Worm (Caenorhabditis elegans) whole organism, L1 larva: Measurements from ENCODE around the gene lact-1.

Experiments used
- C04F5.9 ChIP-seq: sonication (generic microtip); optimal IDR thresholded peaks from 2 replicates; lab custom pipeline; 2016; ENCODE audit warnings: missing genetic modification characterization, missing compliant biosample characterization
- C34B4.2 ChIP-seq: sonication (generic microtip); optimal IDR thresholded peaks from 2 replicates; lab custom pipeline; 2017; ENCODE audit warnings: mild to moderate bottlenecking, missing genetic modification characterization, missing compliant biosample characterization
- F16B12.6 ChIP-seq: fragments of 150-350 bp; optimal IDR thresholded peaks from 2 replicates; lab custom pipeline; 2014; ENCODE audit warnings: missing biosample characterization, missing genetic modification characterization
- Y116A8C.19 ChIP-seq: sonication (generic microtip); optimal IDR thresholded peaks from 2 replicates; lab custom pipeline; 2016; ENCODE audit warnings: missing compliant biosample characterization, missing genetic modification characterization, borderline replicate concordance
- aha-1 ChIP-seq: fragments of 150-350 bp; optimal IDR thresholded peaks from 2 replicates; lab custom pipeline; 2014; ENCODE audit warnings: missing biosample characterization, missing genetic modification characterization
- aly-2 ChIP-seq: fragments of 150-350 bp; optimal IDR thresholded peaks from 2 replicates; lab custom pipeline; 2014; ENCODE audit warnings: missing biosample characterization, missing genetic modification characterization
- blmp-1 ChIP-seq: fragments of 150-350 bp; optimal IDR thresholded peaks from 2 replicates; lab custom pipeline; 2014; ENCODE audit warnings: missing biosample characterization, missing genetic modification characterization
- ceh-82 ChIP-seq, 3 experiments: fragments of 150-350 bp in 1 of 3; sonication (generic microtip) in 2 of 3; optimal IDR thresholded peaks; 2 replicates each; lab custom pipeline; 2014 to 2017; ENCODE audit warnings: missing biosample characterization in 3 of 3, missing genetic modification characterization in 3 of 3
- dsc-1 ChIP-seq: sonication (generic microtip); optimal IDR thresholded peaks from 2 replicates; lab custom pipeline; 2016; ENCODE audit warnings: mild to moderate bottlenecking, missing genetic modification characterization, missing compliant biosample characterization
- efl-1 ChIP-seq, 4 experiments: fragments of 150-350 bp; optimal IDR thresholded peaks in 3 of 4; peaks in 1 of 4; 1 replicate in 1 of 4; 2 replicates in 3 of 4; lab custom pipeline; 2014; ENCODE audit warnings: missing biosample characterization in 2 of 4, missing genetic modification characterization in 2 of 4, missing genetic modification reagents in 2 of 4
- efl-3 ChIP-seq: fragments of 200-800 bp; sonication (Bioruptor generic); optimal IDR thresholded peaks from 2 replicates; lab custom pipeline; 2018; ENCODE audit warnings: mild to moderate bottlenecking, missing genetic modification characterization, missing compliant biosample characterization
- elt-2 ChIP-seq: sonication (generic microtip); optimal IDR thresholded peaks from 2 replicates; lab custom pipeline; 2016; ENCODE audit warnings: missing genetic modification characterization, mild to moderate bottlenecking, inconsistent platforms, missing compliant biosample characterization, missing genetic modification reagents
- elt-3 ChIP-seq, 6 experiments: fragments of 150-350 bp in 1 of 6; sonication (generic microtip); optimal IDR thresholded peaks; 2 replicates each; lab custom pipeline; 2017 to 2018; ENCODE audit warnings: missing biosample characterization in 6 of 6, missing genetic modification characterization in 6 of 6, inconsistent platforms in 1 of 6
- fkh-8 ChIP-seq: sonication (generic microtip); optimal IDR thresholded peaks from 2 replicates; lab custom pipeline; 2016; ENCODE audit warnings: mild to moderate bottlenecking, missing genetic modification characterization, missing compliant biosample characterization
- hlh-4 ChIP-seq: sonication (generic microtip); optimal IDR thresholded peaks from 2 replicates; lab custom pipeline; 2016; ENCODE audit warnings: mild to moderate bottlenecking, missing genetic modification characterization, missing compliant biosample characterization
- hpl-2 ChIP-seq: fragments of 150-350 bp; optimal IDR thresholded peaks from 2 replicates; lab custom pipeline; 2014; ENCODE audit warnings: missing biosample characterization, missing genetic modification reagents, missing genetic modification characterization
- lin-14 ChIP-seq: fragments of 200-800 bp; sonication (Bioruptor generic); optimal IDR thresholded peaks from 2 replicates; lab custom pipeline; 2018; ENCODE audit warnings: mild to moderate bottlenecking, missing genetic modification characterization, moderate library complexity, missing compliant biosample characterization
- lin-35 ChIP-seq, 2 experiments: fragments of 150-350 bp; optimal IDR thresholded peaks; 2 replicates each; lab custom pipeline; 2014; ENCODE audit warnings: missing biosample characterization in 2 of 2, missing genetic modification characterization in 2 of 2, missing genetic modification reagents in 2 of 2
- lin-39 ChIP-seq: fragments of 150-350 bp; optimal IDR thresholded peaks from 2 replicates; lab custom pipeline; 2014; ENCODE audit warnings: missing biosample characterization, missing genetic modification reagents, missing genetic modification characterization
- nhr-12 ChIP-seq: sonication (generic microtip); optimal IDR thresholded peaks from 2 replicates; lab custom pipeline; 2017; ENCODE audit warnings: missing biosample characterization, missing genetic modification characterization
- nhr-20 ChIP-seq: sonication (generic microtip); optimal IDR thresholded peaks from 2 replicates; lab custom pipeline; 2016; ENCODE audit warnings: mild to moderate bottlenecking, missing genetic modification characterization, missing compliant biosample characterization
- nhr-237 ChIP-seq: fragments of 150-350 bp; optimal IDR thresholded peaks from 2 replicates; lab custom pipeline; 2014; ENCODE audit warnings: missing biosample characterization, missing genetic modification characterization
- nhr-71 ChIP-seq: sonication (generic microtip); optimal IDR thresholded peaks from 2 replicates; lab custom pipeline; 2016; ENCODE audit warnings: mild to moderate bottlenecking, missing genetic modification characterization, moderate library complexity, missing compliant biosample characterization
- nhr-76 ChIP-seq: sonication (generic microtip); optimal IDR thresholded peaks from 2 replicates; lab custom pipeline; 2017; ENCODE audit warnings: missing biosample characterization, missing genetic modification characterization
- nhr-77 ChIP-seq: fragments of 150-350 bp; optimal IDR thresholded peaks from 2 replicates; lab custom pipeline; 2014; ENCODE audit warnings: missing biosample characterization, missing genetic modification characterization
- nhr-85 ChIP-seq: sonication (generic microtip); peaks from one replicate; lab custom pipeline; 2016; ENCODE audit warnings: missing genetic modification characterization, inconsistent platforms, missing compliant biosample characterization
- pag-3 ChIP-seq: sonication (generic microtip); optimal IDR thresholded peaks from 2 replicates; lab custom pipeline; 2017; ENCODE audit warnings: missing genetic modification characterization, mild to moderate bottlenecking, missing compliant biosample characterization, antibody characterized with exemption, borderline replicate concordance; ENCODE audit not compliant: insufficient read depth
- pax-3 ChIP-seq: fragments of 200-800 bp; sonication (Bioruptor generic); optimal IDR thresholded peaks from 2 replicates; lab custom pipeline; 2018; ENCODE audit warnings: mild to moderate bottlenecking, missing genetic modification characterization, moderate library complexity, missing compliant biosample characterization
- rnt-1 ChIP-seq: sonication (generic microtip); optimal IDR thresholded peaks from 2 replicates; lab custom pipeline; 2016; ENCODE audit warnings: mild to moderate bottlenecking, missing genetic modification characterization, moderate library complexity, missing compliant biosample characterization
- swsn-7 ChIP-seq: sonication (generic microtip); optimal IDR thresholded peaks from 2 replicates; lab custom pipeline; 2016; ENCODE audit warnings: missing genetic modification characterization, missing compliant biosample characterization
- tlp-1 ChIP-seq: fragments of 150-350 bp; optimal IDR thresholded peaks from 2 replicates; lab custom pipeline; 2014; ENCODE audit warnings: missing biosample characterization, missing genetic modification characterization
- unc-130 ChIP-seq: fragments of 150-350 bp; optimal IDR thresholded peaks from 2 replicates; lab custom pipeline; 2017; ENCODE audit warnings: missing biosample characterization, missing genetic modification characterization, inconsistent platforms
- unc-30 ChIP-seq: sonication (generic microtip); optimal IDR thresholded peaks from 2 replicates; lab custom pipeline; 2017; ENCODE audit warnings: missing biosample characterization, missing genetic modification characterization
- xbp-1 ChIP-seq: sonication (generic microtip); optimal IDR thresholded peaks from 2 replicates; lab custom pipeline; 2016; ENCODE audit warnings: missing genetic modification characterization, missing compliant biosample characterization
- ztf-11 ChIP-seq, 2 experiments: sonication (generic microtip); optimal IDR thresholded peaks; 2 replicates each; lab custom pipeline; 2016 to 2017; ENCODE audit warnings: missing genetic modification characterization in 2 of 2, missing biosample characterization in 1 of 2, missing compliant biosample characterization in 1 of 2
- ztf-4 ChIP-seq: fragments of 150-350 bp; optimal IDR thresholded peaks from 2 replicates; lab custom pipeline; 2014; ENCODE audit warnings: missing biosample characterization, missing genetic modification characterization

lact-1 gene

DNA sequence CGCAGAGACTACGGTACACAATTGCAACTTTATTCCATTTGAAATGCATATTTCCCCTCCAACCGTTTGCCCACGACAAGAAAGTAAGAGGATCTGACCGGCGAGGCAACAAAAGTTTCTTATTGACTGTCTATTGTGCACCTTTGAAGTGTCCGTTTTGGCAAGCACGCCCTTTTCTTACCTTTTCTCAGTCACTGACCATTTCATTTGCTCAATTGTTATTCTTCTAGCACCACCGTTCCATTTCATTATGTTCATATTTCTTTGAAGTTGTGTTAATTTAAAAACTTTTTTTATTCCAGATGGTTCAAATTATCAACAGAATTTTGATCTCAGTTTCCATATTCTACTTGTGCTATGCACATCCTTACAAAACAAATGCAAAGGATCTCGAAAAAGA, 48.8 kb downstream of the lact-1 start, which contains the start of gene spp-22:
Gene spp-22 (plus strand): TSS at position 301 of the 400 bp plus-strand sequence.
- TF ChIP-seq efl-1 (optimal IDR thresholded peaks at IDR 0.05; lab: Kevin White, UChicago) (no peak), efl-1 (GFP tag; optimal IDR thresholded peaks at IDR 0.05 in 1 of 2; lab: Kevin White, UChicago) (peak in 1 of 2 experiments; percentile 37), ceh-82 (tag; optimal IDR thresholded peaks at IDR 0.05; lab: Kevin White, UChicago) (no peak)

- TF ChIP-seq nhr-20 (tag; lab: Kevin White, UChicago) (peak; percentile 11), nhr-85 (tag; lab: Kevin White, UChicago) (peak; percentile 58), lin-35 (GFP tag; optimal IDR thresholded peaks at IDR 0.05; lab: Kevin White, UChicago) (no peak), C34B4.2 (no peak), rnt-1 (tag; lab: Kevin White, UChicago) (peak; percentile 19), F16B12.6 (no peak), unc-130 (tag; lab: Kevin White, UChicago) (peak; percentile 12), blmp-1 (no peak), pag-3 (tag; lab: Kevin White, UChicago) (no peak), nhr-12 (tag; lab: Kevin White, UChicago) (no peak), efl-3 (GFP tag; lab: Kevin White, UChicago) (no peak), dsc-1 (no peak), fkh-8 (tag; lab: Kevin White, UChicago) (no peak), lin-14 (GFP tag; lab: Kevin White, UChicago) (peak; percentile 50), ceh-82 (tag; optimal IDR thresholded peaks at IDR 0.05; lab: Kevin White, UChicago) (no peak), nhr-77 (tag; lab: Kevin White, UChicago) (no peak), nhr-237 (tag; lab: Kevin White, UChicago) (no peak), pax-3 (no peak), unc-30 (no peak), ztf-11 (tag; optimal IDR thresholded peaks at IDR 0.05; lab: Kevin White, UChicago) (no peak), lin-39 (no peak), aly-2 (tag; lab: Kevin White, UChicago) (no peak), elt-3 (tag; optimal IDR thresholded peaks at IDR 0.05; lab: Kevin White, UChicago) (peak in 1 of 6 experiments; percentile 31), aha-1 (tag; lab: Kevin White, UChicago) (no peak), nhr-76 (tag; lab: Kevin White, UChicago) (no peak), nhr-71 (tag; lab: Kevin White, UChicago) (peak; percentile 50), elt-2 (tag; lab: Kevin White, UChicago) (no peak)
- TF ChIP-seq, all 84 proteins: peak for 7
Observed at ce11 chrX:7210467-7211107, 49.6 kb downstream of the lact-1 start.

ce11 chrX:7209151-7209550, 51.0 kb downstream of the lact-1 start:
- no peak for TF ChIP-seq pag-3 (tag; lab: Kevin White, UChicago)
- no peak for TF ChIP-seq swsn-7
- no peak for TF ChIP-seq ztf-4 (tag; lab: Kevin White, UChicago)
- no peak for TF ChIP-seq C04F5.9 (tag; lab: Kevin White, UChicago)
- TF ChIP-seq xbp-1 (tag; lab: Kevin White, UChicago), result no peak
- no peak for TF ChIP-seq Y116A8C.19 (tag; lab: Kevin White, UChicago)
- no peak for TF ChIP-seq hpl-2 (GFP tag; lab: Kevin White, UChicago)
- TF ChIP-seq tlp-1 (tag; lab: Kevin White, UChicago), result no peak
- TF ChIP-seq hlh-4, result no peak
